Worm (Caenorhabditis elegans): ENCODE results near the gene crld-1.
A peak's percentile ranks its signal among the peaks of the same experiment; 100 is the strongest.

DNA sequence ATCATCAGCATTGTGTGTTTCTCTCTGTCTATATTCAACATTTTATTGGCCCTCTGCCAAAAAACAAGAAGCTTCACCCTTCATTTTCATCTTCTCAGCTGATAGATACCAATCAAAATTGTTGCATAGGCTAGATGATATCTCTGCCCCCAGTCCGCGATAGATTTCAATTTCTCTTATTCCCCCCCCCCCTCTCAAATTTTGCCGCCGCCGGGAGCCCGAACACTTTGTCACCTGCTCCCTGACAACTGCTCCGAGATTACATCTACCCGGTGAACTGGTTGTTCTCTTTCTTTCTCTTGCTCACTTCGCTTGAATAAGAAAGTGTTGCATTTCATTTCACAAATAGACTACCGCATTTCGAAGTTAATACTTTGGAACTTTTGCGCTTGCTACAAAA is 28.2 kb downstream of the crld-1 start:
- TF ChIP-seq hlh-1 (tag; optimal IDR thresholded peaks at IDR 0.05) = peak; percentile 92
- no peak for TF ChIP-seq lsy-2 (tag; optimal IDR thresholded peaks at IDR 0.05)
- TF ChIP-seq pha-4 (tag; optimal IDR thresholded peaks at IDR 0.05) = no peak
- TF ChIP-seq ztf-11 (tag; optimal IDR thresholded peaks at IDR 0.05) = no peak
- TF ChIP-seq snpc-4 (tag; optimal IDR thresholded peaks at IDR 0.05) = no peak
- no peak for TF ChIP-seq sptf-1 (tag; optimal IDR thresholded peaks at IDR 0.05)
- TF ChIP-seq drap-1 (GFP tag; optimal IDR thresholded peaks at IDR 0.05) = no peak
- no peak for TF ChIP-seq bed-3 (GFP tag; optimal IDR thresholded peaks at IDR 0.05)

Measured in whole organism, mixed stage, embryonic.